Worm (Caenorhabditis elegans) whole organism, L1 larva: ENCODE measurements around the gene swsn-7.
A peak's percentile ranks its signal among the peaks of the same experiment; 100 is the strongest.

Source experiments
- C34B4.2 ChIP-seq: sonication (generic microtip); optimal IDR thresholded peaks from 2 replicates; lab custom pipeline; 2017; ENCODE audit warnings: mild to moderate bottlenecking, missing genetic modification characterization, missing compliant biosample characterization
- F16B12.6 ChIP-seq: fragments of 150-350 bp; optimal IDR thresholded peaks from 2 replicates; lab custom pipeline; 2014; ENCODE audit warnings: missing biosample characterization, missing genetic modification characterization
- Y116A8C.19 ChIP-seq: sonication (generic microtip); optimal IDR thresholded peaks from 2 replicates; lab custom pipeline; 2016; ENCODE audit warnings: missing compliant biosample characterization, missing genetic modification characterization, borderline replicate concordance
- aly-2 ChIP-seq: fragments of 150-350 bp; optimal IDR thresholded peaks from 2 replicates; lab custom pipeline; 2014; ENCODE audit warnings: missing biosample characterization, missing genetic modification characterization
- ama-1 ChIP-seq: fragments of 150-350 bp; optimal IDR thresholded peaks from 2 replicates; lab custom pipeline; 2014
- blmp-1 ChIP-seq: fragments of 150-350 bp; optimal IDR thresholded peaks from 2 replicates; lab custom pipeline; 2014; ENCODE audit warnings: missing biosample characterization, missing genetic modification characterization
- ceh-88 ChIP-seq: fragments of 200-800 bp; sonication (Bioruptor generic); IDR thresholded peaks from 2 replicates; pipeline ENCODE4 v1.3.6; 2022; ENCODE audit warnings: missing genetic modification characterization, missing compliant biosample characterization
- dsc-1 ChIP-seq: sonication (generic microtip); optimal IDR thresholded peaks from 2 replicates; lab custom pipeline; 2016; ENCODE audit warnings: mild to moderate bottlenecking, missing genetic modification characterization, missing compliant biosample characterization
- egl-13 ChIP-seq: sonication (generic microtip); optimal IDR thresholded peaks from 2 replicates; lab custom pipeline; 2016; ENCODE audit warnings: missing genotype, missing genetic modification reagents, missing genetic modification characterization, missing compliant biosample characterization
- egl-27 ChIP-seq, 2 experiments: fragments of 150-350 bp in 1 of 2; sonication (generic microtip); optimal IDR thresholded peaks; 3 replicates each; lab custom pipeline; 2017 to 2018; ENCODE audit warnings: missing biosample characterization in 2 of 2, missing genetic modification characterization in 2 of 2, missing genetic modification reagents in 2 of 2
- elt-2 ChIP-seq: sonication (generic microtip); optimal IDR thresholded peaks from 2 replicates; lab custom pipeline; 2016; ENCODE audit warnings: missing genetic modification characterization, mild to moderate bottlenecking, inconsistent platforms, missing compliant biosample characterization, missing genetic modification reagents
- elt-3 ChIP-seq, 6 experiments: fragments of 150-350 bp in 1 of 6; sonication (generic microtip); optimal IDR thresholded peaks; 2 replicates each; lab custom pipeline; 2017 to 2018; ENCODE audit warnings: missing biosample characterization in 6 of 6, missing genetic modification characterization in 6 of 6, inconsistent platforms in 1 of 6
- fkh-10 ChIP-seq: sonication (generic microtip); optimal IDR thresholded peaks from 2 replicates; lab custom pipeline; 2017; ENCODE audit warnings: missing biosample characterization, missing genetic modification reagents, missing genetic modification characterization
- fkh-4 ChIP-seq: sonication (generic microtip); optimal IDR thresholded peaks from 2 replicates; lab custom pipeline; 2016; ENCODE audit warnings: missing compliant biosample characterization, missing genetic modification characterization, borderline replicate concordance
- fkh-8 ChIP-seq: sonication (generic microtip); optimal IDR thresholded peaks from 2 replicates; lab custom pipeline; 2016; ENCODE audit warnings: mild to moderate bottlenecking, missing genetic modification characterization, missing compliant biosample characterization
- hlh-17 ChIP-seq: fragments of 200-800 bp; sonication (Bioruptor generic); optimal IDR thresholded peaks from 2 replicates; lab custom pipeline; 2018; ENCODE audit warnings: missing genetic modification characterization, mild to moderate bottlenecking, missing compliant biosample characterization, moderate library complexity, borderline replicate concordance
- hlh-4 ChIP-seq: sonication (generic microtip); optimal IDR thresholded peaks from 2 replicates; lab custom pipeline; 2016; ENCODE audit warnings: mild to moderate bottlenecking, missing genetic modification characterization, missing compliant biosample characterization
- isw-1 ChIP-seq: fragments of 200-800 bp; sonication (Bioruptor generic); IDR thresholded peaks from 2 replicates; pipeline ENCODE4 v1.3.6; 2022; ENCODE audit warnings: missing genetic modification characterization, missing compliant biosample characterization
- lin-35 ChIP-seq, 2 experiments: fragments of 150-350 bp; optimal IDR thresholded peaks; 2 replicates each; lab custom pipeline; 2014; ENCODE audit warnings: missing biosample characterization in 2 of 2, missing genetic modification characterization in 2 of 2, missing genetic modification reagents in 2 of 2
- lin-39 ChIP-seq: fragments of 150-350 bp; optimal IDR thresholded peaks from 2 replicates; lab custom pipeline; 2014; ENCODE audit warnings: missing biosample characterization, missing genetic modification reagents, missing genetic modification characterization
- mab-9 ChIP-seq: fragments of 200-800 bp; sonication (Bioruptor generic); IDR thresholded peaks from 2 replicates; pipeline ENCODE4 v1.3.6; 2022; ENCODE audit warnings: missing genetic modification reagents, missing genetic modification characterization, missing compliant biosample characterization
- mef-2 ChIP-seq: fragments of 150-350 bp; optimal IDR thresholded peaks from 2 replicates; lab custom pipeline; 2014; ENCODE audit warnings: missing biosample characterization, missing genetic modification characterization
- mep-1 ChIP-seq: fragments of 150-350 bp; optimal IDR thresholded peaks from 2 replicates; lab custom pipeline; 2014; ENCODE audit warnings: missing biosample characterization, missing genetic modification characterization
- nhr-19 ChIP-seq: fragments of 200-800 bp; sonication (Bioruptor generic); conservative IDR thresholded peaks from 2 replicates; pipeline ENCODE4 v1.3.6; 2022; ENCODE audit warnings: missing genetic modification characterization, missing compliant biosample characterization
- nhr-77 ChIP-seq: fragments of 150-350 bp; optimal IDR thresholded peaks from 2 replicates; lab custom pipeline; 2014; ENCODE audit warnings: missing biosample characterization, missing genetic modification characterization
- pag-3 ChIP-seq: sonication (generic microtip); optimal IDR thresholded peaks from 2 replicates; lab custom pipeline; 2017; ENCODE audit warnings: missing genetic modification characterization, mild to moderate bottlenecking, missing compliant biosample characterization, antibody characterized with exemption, borderline replicate concordance; ENCODE audit not compliant: insufficient read depth
- pqm-1 ChIP-seq: sonication (generic microtip); optimal IDR thresholded peaks from 3 replicates; lab custom pipeline; 2017; ENCODE audit warnings: missing biosample characterization, missing genetic modification characterization
- rnt-1 ChIP-seq: sonication (generic microtip); optimal IDR thresholded peaks from 2 replicates; lab custom pipeline; 2016; ENCODE audit warnings: mild to moderate bottlenecking, missing genetic modification characterization, moderate library complexity, missing compliant biosample characterization
- skn-1 ChIP-seq: fragments of 150-350 bp; optimal IDR thresholded peaks from 2 replicates; lab custom pipeline; 2014; ENCODE audit warnings: missing biosample characterization, missing genetic modification characterization
- sup-37 ChIP-seq: fragments of 200-800 bp; sonication (Bioruptor generic); optimal IDR thresholded peaks from 2 replicates; lab custom pipeline; 2018; ENCODE audit warnings: mild to moderate bottlenecking, missing genetic modification characterization, missing compliant biosample characterization
- swsn-7 ChIP-seq: sonication (generic microtip); optimal IDR thresholded peaks from 2 replicates; lab custom pipeline; 2016; ENCODE audit warnings: missing genetic modification characterization, missing compliant biosample characterization
- tbx-2 ChIP-seq: sonication (generic microtip); optimal IDR thresholded peaks from 2 replicates; lab custom pipeline; 2016; ENCODE audit warnings: missing genetic modification characterization, missing compliant biosample characterization
- tlp-1 ChIP-seq: fragments of 150-350 bp; optimal IDR thresholded peaks from 2 replicates; lab custom pipeline; 2014; ENCODE audit warnings: missing biosample characterization, missing genetic modification characterization
- unc-130 ChIP-seq: fragments of 150-350 bp; optimal IDR thresholded peaks from 2 replicates; lab custom pipeline; 2017; ENCODE audit warnings: missing biosample characterization, missing genetic modification characterization, inconsistent platforms
- vab-15 ChIP-seq: sonication (generic microtip); optimal IDR thresholded peaks from 2 replicates; lab custom pipeline; 2017; ENCODE audit warnings: missing genotype, mild to moderate bottlenecking, missing genetic modification characterization, missing compliant biosample characterization
- ztf-11 ChIP-seq, 2 experiments: sonication (generic microtip); optimal IDR thresholded peaks; 2 replicates each; lab custom pipeline; 2016 to 2017; ENCODE audit warnings: missing genetic modification characterization in 2 of 2, missing biosample characterization in 1 of 2, missing compliant biosample characterization in 1 of 2
- ztf-4 ChIP-seq: fragments of 150-350 bp; optimal IDR thresholded peaks from 2 replicates; lab custom pipeline; 2014; ENCODE audit warnings: missing biosample characterization, missing genetic modification characterization

Gene swsn-7

ce11 chrII:8012071-8013031 is 15.2 kb downstream of the swsn-7 start, which contains the start of gene DH11.2 (continued):
- TF ChIP-seq fkh-8 (tag; lab: Kevin White, UChicago): no peak
- no peak for TF ChIP-seq C34B4.2 (tag; lab: Kevin White, UChicago)
- no peak for TF ChIP-seq hlh-4 (tag; lab: Kevin White, UChicago)
- peak; percentile 51 for TF ChIP-seq nhr-19 (GFP tag; lab: Robert Waterston, UW)
- peak; percentile 49 for TF ChIP-seq elt-2
- no peak for TF ChIP-seq aly-2 (tag; lab: Kevin White, UChicago)
- no peak for TF ChIP-seq rnt-1
- no peak for TF ChIP-seq lin-39
- no peak for TF ChIP-seq ztf-4
- TF ChIP-seq isw-1 (GFP tag; lab: Robert Waterston, UW): no peak
- TF ChIP-seq mep-1: peak; percentile 37
- TF ChIP-seq skn-1 (tag; lab: Kevin White, UChicago): no peak

ce11 chrII:8008334-8008733 is 19.2 kb downstream of the swsn-7 start, which contains the start of gene glna-2:
Gene glna-2 (plus strand): TSS chrII:8008634.
- no peak for TF ChIP-seq hlh-17 (GFP tag; lab: Kevin White, UChicago)
- TF ChIP-seq, all 84 proteins: peak for 0

DNA sequence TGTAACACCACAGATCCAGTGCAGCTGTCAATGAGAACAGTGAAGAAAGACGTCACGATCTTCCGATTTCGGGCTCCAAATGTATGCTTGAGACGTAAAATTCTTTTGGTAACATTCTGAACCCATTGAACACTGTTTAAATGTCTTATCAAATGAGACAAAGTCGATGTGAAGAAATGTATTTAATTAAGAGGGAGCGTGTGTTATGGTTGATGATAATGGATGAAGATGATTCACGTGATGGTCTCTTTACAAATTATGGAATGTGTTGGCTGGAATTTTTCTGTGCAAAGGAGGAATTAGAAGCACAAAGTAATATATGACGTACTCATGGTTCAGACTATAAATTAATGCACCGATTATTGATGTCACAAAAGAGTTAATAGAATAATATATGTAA is 20.6 kb downstream of the swsn-7 start:
- TF ChIP-seq tlp-1: no peak
- peak; percentile 7 for TF ChIP-seq blmp-1 (tag; lab: Kevin White, UChicago)
- TF ChIP-seq, all 84 proteins: peak for 1

ce11 chrII:8004752-8005151 is 22.8 kb downstream of the swsn-7 start:
- TF ChIP-seq fkh-4 (no peak), tbx-2 (tag; lab: Kevin White, UChicago) (no peak), nhr-77 (tag; lab: Kevin White, UChicago) (no peak), ztf-11 (tag; optimal IDR thresholded peaks at IDR 0.05; lab: Kevin White, UChicago) (no peak), egl-13 (tag; lab: Kevin White, UChicago) (no peak), dsc-1 (tag; lab: Kevin White, UChicago) (no peak), Y116A8C.19 (tag; lab: Kevin White, UChicago) (no peak), lin-39 (no peak), hlh-4 (tag; lab: Kevin White, UChicago) (no peak), unc-130 (tag; lab: Kevin White, UChicago) (no peak), blmp-1 (tag; lab: Kevin White, UChicago) (no peak), elt-3 (tag; optimal IDR thresholded peaks at IDR 0.05; lab: Kevin White, UChicago) (no peak), egl-27 (tag; optimal IDR thresholded peaks at IDR 0.05; lab: Kevin White, UChicago) (no peak), fkh-10 (GFP tag; lab: Kevin White, UChicago) (no peak), mef-2 (no peak), swsn-7 (no peak), skn-1 (tag; lab: Kevin White, UChicago) (no peak)

DNA sequence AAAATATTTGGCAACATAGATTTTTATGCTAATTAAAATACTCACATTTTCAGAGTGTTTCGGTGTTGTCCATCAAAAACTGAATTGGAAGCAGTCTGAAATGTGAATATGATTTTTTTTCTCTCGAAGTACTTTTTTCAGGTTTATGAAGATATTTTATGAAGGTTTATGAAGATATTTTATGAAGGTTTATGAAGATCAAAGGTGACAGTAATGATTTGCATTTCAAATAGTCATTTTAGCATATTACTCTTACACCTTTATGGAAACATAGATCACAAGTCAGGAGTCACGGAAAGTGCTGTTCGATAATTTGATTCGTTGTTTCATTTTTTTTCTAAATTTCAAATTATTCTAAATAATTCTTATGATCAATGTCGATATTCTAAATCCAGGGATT is 23.4 kb downstream of the swsn-7 start, which contains the start of gene pgp-11:
TSS of gene pgp-11 (minus strand) at position 101 of the 400 bp plus-strand sequence.
- no peak for TF ChIP-seq vab-15 (tag; lab: Kevin White, UChicago)
- TF ChIP-seq pag-3 (tag; lab: Kevin White, UChicago): no peak
- TF ChIP-seq lin-35 (GFP tag; optimal IDR thresholded peaks at IDR 0.05; lab: Kevin White, UChicago): no peak
- TF ChIP-seq sup-37: no peak
- no peak for TF ChIP-seq hlh-17 (GFP tag; lab: Kevin White, UChicago)
- no peak for TF ChIP-seq unc-130 (tag; lab: Kevin White, UChicago)
- no peak for TF ChIP-seq hlh-4 (tag; lab: Kevin White, UChicago)
- no peak for TF ChIP-seq ama-1 (lab: Kevin White, UChicago)
- no peak for TF ChIP-seq pqm-1 (tag; lab: Kevin White, UChicago)
- no peak for TF ChIP-seq elt-2
- TF ChIP-seq mab-9 (GFP tag; lab: Robert Waterston, UW): no peak
- no peak for TF ChIP-seq rnt-1
- TF ChIP-seq C34B4.2 (tag; lab: Kevin White, UChicago): no peak
- TF ChIP-seq F16B12.6 (tag; lab: Kevin White, UChicago): no peak
- TF ChIP-seq ceh-88 (GFP tag; lab: Robert Waterston, UW): no peak
